Worm (Caenorhabditis elegans): Measurements from ENCODE around the gene Y71H2AL.2.

ce11 chrIII:2686064-2686463 lies at the start of gene Y71H2AL.2, which contains the start of the genes Y71H2AL.4 and pbo-1:
- TF ChIP-seq lin-13 (GFP tag; optimal IDR thresholded peaks at IDR 0.05), result no peak
- TF ChIP-seq skn-1 (tag; optimal IDR thresholded peaks at IDR 0.05), result no peak
- TF ChIP-seq snu-23 (GFP tag; optimal IDR thresholded peaks at IDR 0.05), result no peak
- TF ChIP-seq zag-1 (tag; optimal IDR thresholded peaks at IDR 0.05), result no peak
- TF ChIP-seq ztf-11 (tag; optimal IDR thresholded peaks at IDR 0.05), result no peak
- no peak for TF ChIP-seq unc-130 (tag; optimal IDR thresholded peaks at IDR 0.05)
- no peak for TF ChIP-seq blmp-1 (tag; optimal IDR thresholded peaks at IDR 0.05)
- TF ChIP-seq mdl-1 (tag; optimal IDR thresholded peaks at IDR 0.05), result no peak
- no peak for TF ChIP-seq elt-3 (tag; optimal IDR thresholded peaks at IDR 0.05)
- TF ChIP-seq lin-15B (tag; optimal IDR thresholded peaks at IDR 0.05), result no peak
- no peak for TF ChIP-seq nhr-28 (tag; optimal IDR thresholded peaks at IDR 0.05)
- no peak for TF ChIP-seq pqm-1 (tag; optimal IDR thresholded peaks at IDR 0.05)
- no peak for TF ChIP-seq egl-27 (tag; optimal IDR thresholded peaks at IDR 0.05)
- no peak for TF ChIP-seq ces-1 (GFP tag; optimal IDR thresholded peaks at IDR 0.05)
